Worm (Caenorhabditis elegans) whole organism, late embryonic: Measurements from ENCODE around the gene C10A4.13.

Experiments used
- K09A11.1 ChIP-seq: sonication (generic microtip); optimal IDR thresholded peaks from 2 replicates; lab custom pipeline; 2017; ENCODE audit warnings: antibody characterized with exemption, mild to moderate bottlenecking, missing genetic modification characterization, missing compliant biosample characterization; ENCODE audit not compliant: insufficient read depth
- ama-1 ChIP-seq: fragments of 150-350 bp; optimal IDR thresholded peaks from 2 replicates; lab custom pipeline; 2014
- ceh-45 ChIP-seq: fragments of 200-800 bp; sonication (Bioruptor generic); IDR thresholded peaks from 2 replicates; pipeline ENCODE4 v1.3.6; 2022; ENCODE audit warnings: missing genetic modification reagents, missing genetic modification characterization, missing compliant biosample characterization
- elt-2 ChIP-seq: sonication (generic microtip); optimal IDR thresholded peaks from 2 replicates; lab custom pipeline; 2016; ENCODE audit warnings: missing genetic modification reagents, missing genetic modification characterization, missing compliant biosample characterization
- pqm-1 ChIP-seq: sonication (generic microtip); optimal IDR thresholded peaks from 2 replicates; lab custom pipeline; 2016; ENCODE audit warnings: missing genetic modification characterization, missing compliant biosample characterization
- ref-2 ChIP-seq: sonication (generic microtip); optimal IDR thresholded peaks from 2 replicates; lab custom pipeline; 2016; ENCODE audit warnings: missing genetic modification characterization, missing compliant biosample characterization
- tbx-2 ChIP-seq: sonication (generic microtip); optimal IDR thresholded peaks from 2 replicates; lab custom pipeline; 2016; ENCODE audit warnings: missing genetic modification characterization, missing compliant biosample characterization
- ttx-3 ChIP-seq: sonication (generic microtip); optimal IDR thresholded peaks from 2 replicates; lab custom pipeline; 2016; ENCODE audit warnings: missing genetic modification reagents, missing genetic modification characterization, missing compliant biosample characterization

- TF ChIP-seq pqm-1 (tag; lab: Kevin White, UChicago), result no peak
- no peak for TF ChIP-seq ceh-45 (GFP tag; lab: Robert Waterston, UW)
- TF ChIP-seq tbx-2 (tag; lab: Kevin White, UChicago), result no peak
- TF ChIP-seq ttx-3, result no peak
- no peak for TF ChIP-seq ama-1 (lab: Kevin White, UChicago)
- TF ChIP-seq ref-2 (tag; lab: Kevin White, UChicago), result no peak
- no peak for TF ChIP-seq elt-2 (tag; lab: Kevin White, UChicago)
- no peak for TF ChIP-seq K09A11.1 (tag; lab: Kevin White, UChicago)
These were observed 20.9 kb downstream of the C10A4.13 start, which contains the start of gene npr-8 for ce11 chrX:7376941-7377340.
